Worm (Caenorhabditis elegans): ENCODE data around the gene M01A8.1.

M01A8.1 gene

ce11 chrIII:9236228-9236627 lies 20.8 kb upstream of the M01A8.1 start, which contains the start of gene T23G5.2:
T23G5.2 (minus strand) TSS chrIII:9236328.
- TF ChIP-seq zip-8 (tag; optimal IDR thresholded peaks at IDR 0.05) (no peak), elt-3 (tag; optimal IDR thresholded peaks at IDR 0.05) (no peak), ceh-83 (GFP tag; optimal IDR thresholded peaks at IDR 0.05) (no peak), lsy-2 (tag; optimal IDR thresholded peaks at IDR 0.05) (no peak), nhr-237 (tag; optimal IDR thresholded peaks at IDR 0.05) (no peak), unc-120 (tag; optimal IDR thresholded peaks at IDR 0.05; ENCODE audit: poor library complexity, severe bottlenecking) (no peak), unc-39 (tag; optimal IDR thresholded peaks at IDR 0.05) (no peak), ham-2 (GFP tag; optimal IDR thresholded peaks at IDR 0.05) (no peak), cnd-1 (tag; optimal IDR thresholded peaks at IDR 0.05) (no peak), sem-2 (GFP tag; optimal IDR thresholded peaks at IDR 0.05) (no peak), unc-62 (GFP tag; optimal IDR thresholded peaks at IDR 0.05) (no peak), mls-2 (tag; optimal IDR thresholded peaks at IDR 0.05) (no peak)

ce11 chrIII:9237626-9238025 lies 19.4 kb upstream of the M01A8.1 start:
- TF ChIP-seq nhr-28 (tag; optimal IDR thresholded peaks at IDR 0.05) = no peak
- TF ChIP-seq sem-2 (GFP tag; optimal IDR thresholded peaks at IDR 0.05) = no peak
- no peak for TF ChIP-seq sptf-1 (tag; optimal IDR thresholded peaks at IDR 0.05)

DNA sequence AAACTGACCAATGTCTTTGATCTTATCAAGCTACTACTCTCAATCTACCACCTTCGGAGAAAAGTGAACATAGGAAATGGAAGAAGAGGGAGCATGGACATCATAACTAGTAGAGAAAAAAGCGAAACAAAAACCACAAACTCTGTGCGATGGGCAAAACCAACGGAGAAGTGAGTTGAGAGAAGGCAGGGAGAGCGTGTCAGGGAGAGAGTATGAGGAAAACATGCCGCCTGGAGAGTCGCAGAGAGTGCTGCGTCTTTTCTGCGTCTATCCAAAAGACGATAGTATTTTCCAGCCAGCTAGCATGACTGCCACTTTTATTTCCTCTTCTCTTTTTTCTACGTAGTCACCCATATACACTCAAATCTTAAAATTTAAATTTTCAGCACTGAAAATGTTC lies 17.1 kb upstream of the M01A8.1 start, which contains the start of gene saeg-2:
saeg-2 (plus strand) TSS at position 381 of the 400 bp plus-strand sequence.
- TF ChIP-seq mep-1 (tag; optimal IDR thresholded peaks at IDR 0.05) = peak; percentile 38
- no peak for TF ChIP-seq sem-2 (GFP tag; optimal IDR thresholded peaks at IDR 0.05)
- TF ChIP-seq cnd-1 (tag; optimal IDR thresholded peaks at IDR 0.05) = no peak
- no peak for TF ChIP-seq unc-39 (tag; optimal IDR thresholded peaks at IDR 0.05)
- no peak for TF ChIP-seq ceh-39 (tag; optimal IDR thresholded peaks at IDR 0.05)
- no peak for TF ChIP-seq mab-5 (tag; optimal IDR thresholded peaks at IDR 0.05)
- TF ChIP-seq ham-2 (GFP tag; optimal IDR thresholded peaks at IDR 0.05) = no peak
- TF ChIP-seq nhr-237 (tag; optimal IDR thresholded peaks at IDR 0.05) = peak; percentile 20
- no peak for TF ChIP-seq lin-32 (GFP tag; optimal IDR thresholded peaks at IDR 0.05)
- TF ChIP-seq sptf-1 (tag; optimal IDR thresholded peaks at IDR 0.05) = no peak
- TF ChIP-seq nhr-12 (tag; optimal IDR thresholded peaks at IDR 0.05) = no peak
- peak; percentile 43 for TF ChIP-seq unc-120 (tag; optimal IDR thresholded peaks at IDR 0.05; ENCODE audit: poor library complexity, severe bottlenecking)
- TF ChIP-seq ceh-83 (GFP tag; optimal IDR thresholded peaks at IDR 0.05) = no peak
- TF ChIP-seq ces-1 (GFP tag; optimal IDR thresholded peaks at IDR 0.05) = peak; percentile 27

- TF ChIP-seq tbx-8 (GFP tag; optimal IDR thresholded peaks at IDR 0.05) = no peak
- no peak for TF ChIP-seq ceh-83 (GFP tag; optimal IDR thresholded peaks at IDR 0.05)
- TF ChIP-seq ztf-11 (tag; optimal IDR thresholded peaks at IDR 0.05) = no peak
- TF ChIP-seq hlh-1 (tag; optimal IDR thresholded peaks at IDR 0.05) = no peak
- no peak for TF ChIP-seq mab-5 (tag; optimal IDR thresholded peaks at IDR 0.05)
- TF ChIP-seq unc-39 (tag; optimal IDR thresholded peaks at IDR 0.05) = no peak
- TF ChIP-seq nhr-12 (tag; optimal IDR thresholded peaks at IDR 0.05) = no peak
- no peak for TF ChIP-seq elt-1 (tag; optimal IDR thresholded peaks at IDR 0.05; ENCODE audit: borderline replicate concordance, insufficient read depth)
- no peak for TF ChIP-seq sem-2 (GFP tag; optimal IDR thresholded peaks at IDR 0.05)
- TF ChIP-seq pha-4 (tag; optimal IDR thresholded peaks at IDR 0.05) = no peak
- TF ChIP-seq elt-3 (tag; optimal IDR thresholded peaks at IDR 0.05) = no peak
- TF ChIP-seq drap-1 (GFP tag; optimal IDR thresholded peaks at IDR 0.05) = no peak
- TF ChIP-seq ceh-43 (GFP tag; optimal IDR thresholded peaks at IDR 0.05) = no peak
- TF ChIP-seq lin-32 (GFP tag; optimal IDR thresholded peaks at IDR 0.05) = no peak
- no peak for TF ChIP-seq nhr-237 (tag; optimal IDR thresholded peaks at IDR 0.05)
- TF ChIP-seq lin-13 (tag; optimal IDR thresholded peaks at IDR 0.05) = no peak
- TF ChIP-seq zip-8 (tag; optimal IDR thresholded peaks at IDR 0.05) = no peak
- no peak for TF ChIP-seq nhr-28 (tag; optimal IDR thresholded peaks at IDR 0.05)
- TF ChIP-seq snpc-4 (tag; optimal IDR thresholded peaks at IDR 0.05) = no peak
Observed at ce11 chrIII:9242675-9243074, 14.4 kb upstream of the M01A8.1 start, which contains the start of gene dat-1. dat-1 (plus strand) TSS chrIII:9242975.

DNA sequence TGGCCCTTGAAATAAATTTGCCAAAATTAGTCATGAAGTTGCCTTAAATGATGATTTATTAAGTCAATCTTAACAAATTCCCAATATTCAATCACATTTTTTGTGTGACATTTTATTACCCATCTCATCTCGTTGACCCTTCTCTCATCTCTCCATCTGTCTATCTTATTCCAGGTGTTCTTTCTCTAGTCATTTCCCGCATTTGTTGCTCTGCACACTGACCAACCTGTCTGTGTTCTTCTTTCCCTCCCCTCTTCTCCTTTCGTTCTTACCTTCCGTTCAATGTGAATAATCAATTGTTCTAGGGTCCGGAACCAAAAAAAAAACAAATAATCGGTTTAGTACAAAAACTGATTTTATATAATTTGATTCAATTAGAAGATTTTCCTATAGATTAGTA lies 9.8 kb upstream of the M01A8.1 start, which contains the start of gene T02C1.1:
T02C1.1 (plus strand) TSS at position 305 of the 400 bp plus-strand sequence.
- TF ChIP-seq sptf-1 (tag; optimal IDR thresholded peaks at IDR 0.05) = no peak
- peak; percentile 4 for TF ChIP-seq hlh-1 (tag; optimal IDR thresholded peaks at IDR 0.05)
- peak; percentile 62 for TF ChIP-seq nhr-2 (tag; optimal IDR thresholded peaks at IDR 0.05)
- TF ChIP-seq sem-2 (GFP tag; optimal IDR thresholded peaks at IDR 0.05) = no peak
- TF ChIP-seq mls-2 (tag; optimal IDR thresholded peaks at IDR 0.05) = no peak
- no peak for TF ChIP-seq nhr-28 (tag; optimal IDR thresholded peaks at IDR 0.05)
- no peak for TF ChIP-seq mep-1 (tag; optimal IDR thresholded peaks at IDR 0.05)
- no peak for TF ChIP-seq drap-1 (GFP tag; optimal IDR thresholded peaks at IDR 0.05)
- no peak for TF ChIP-seq blmp-1 (tag; optimal IDR thresholded peaks at IDR 0.05)
- TF ChIP-seq elt-1 (tag; optimal IDR thresholded peaks at IDR 0.05; ENCODE audit: borderline replicate concordance, insufficient read depth) = no peak
- no peak for TF ChIP-seq unc-39 (tag; optimal IDR thresholded peaks at IDR 0.05)
- no peak for TF ChIP-seq nhr-12 (tag; optimal IDR thresholded peaks at IDR 0.05)
- no peak for TF ChIP-seq ceh-83 (GFP tag; optimal IDR thresholded peaks at IDR 0.05)
- no peak for TF ChIP-seq M03D4.4 (tag; optimal IDR thresholded peaks at IDR 0.05)

Measured in whole organism, mixed stage, embryonic.